Worm (Caenorhabditis elegans) whole organism, L4 larva: ENCODE results near the gene ufc-1.

Source experiments
- D1046.2 ChIP-seq: fragments of 200-800 bp; sonication (Bioruptor generic); IDR thresholded peaks from 2 replicates; pipeline ENCODE4 v1.3.6; 2022; ENCODE audit warnings: missing genetic modification characterization, missing compliant biosample characterization
- F44E2.7 ChIP-seq: fragments of 200-800 bp; sonication (Bioruptor generic); IDR thresholded peaks from 2 replicates; pipeline ENCODE4 v2.1.2; 2022; ENCODE audit warnings: missing genetic modification characterization, missing compliant biosample characterization
- Y105C5A.15 ChIP-seq: fragments of 200-800 bp; sonication (Bioruptor generic); IDR thresholded peaks from 2 replicates; pipeline ENCODE4 v1.3.6; 2022; ENCODE audit warnings: missing genetic modification characterization, missing compliant biosample characterization
- ZK337.2 ChIP-seq: fragments of 200-800 bp; sonication (Bioruptor generic); IDR thresholded peaks from 2 replicates; pipeline ENCODE4 v1.3.6; 2022; ENCODE audit warnings: missing genetic modification reagents, missing genetic modification characterization, missing compliant biosample characterization
- aha-1 ChIP-seq: fragments of 150-350 bp; peaks from one replicate; lab custom pipeline; 2014; ENCODE audit warnings: missing biosample characterization, missing genetic modification characterization
- aly-2 ChIP-seq: sonication (generic microtip); optimal IDR thresholded peaks from 2 replicates; lab custom pipeline; 2018; ENCODE audit warnings: missing biosample characterization, missing genetic modification characterization
- ama-1 ChIP-seq: fragments of 150-350 bp; optimal IDR thresholded peaks from 2 replicates; lab custom pipeline; 2014; ENCODE audit warnings: inconsistent platforms, mixed read lengths
- ceh-32 ChIP-seq: sonication (generic microtip); optimal IDR thresholded peaks from 2 replicates; lab custom pipeline; 2016; ENCODE audit warnings: mild to moderate bottlenecking, missing genetic modification characterization, missing compliant biosample characterization; ENCODE audit not compliant: poor library complexity
- ces-1 ChIP-seq: fragments of 150-350 bp; sonication (generic microtip); optimal IDR thresholded peaks from 4 replicates; lab custom pipeline; 2014; ENCODE audit warnings: missing biosample characterization, missing genetic modification reagents, missing genetic modification characterization
- daf-12 ChIP-seq: fragments of 150-350 bp; optimal IDR thresholded peaks from 2 replicates; lab custom pipeline; 2014; ENCODE audit warnings: missing biosample characterization, missing genetic modification reagents, missing genetic modification characterization
- dmd-9 ChIP-seq: fragments of 200-800 bp; sonication (Bioruptor generic); IDR thresholded peaks from 2 replicates; pipeline ENCODE4 v1.3.6; 2022; ENCODE audit warnings: missing genetic modification reagents, missing genetic modification characterization, missing compliant biosample characterization
- dve-1 ChIP-seq: sonication (generic microtip); optimal IDR thresholded peaks from 2 replicates; lab custom pipeline; 2017; ENCODE audit warnings: antibody characterized with exemption, mild to moderate bottlenecking, missing genetic modification characterization, missing compliant biosample characterization; ENCODE audit not compliant: insufficient read depth
- egl-27 ChIP-seq: sonication (generic microtip); optimal IDR thresholded peaks from 3 replicates; lab custom pipeline; 2017; ENCODE audit warnings: missing biosample characterization, missing genetic modification reagents, missing genetic modification characterization
- egl-43 ChIP-seq: fragments of 200-800 bp; sonication (Bioruptor generic); IDR thresholded peaks from 2 replicates; pipeline ENCODE4 v1.3.6; 2022; ENCODE audit warnings: missing genetic modification reagents, missing genetic modification characterization, missing compliant biosample characterization
- fos-1 ChIP-seq: fragments of 150-350 bp; optimal IDR thresholded peaks from 2 replicates; lab custom pipeline; 2014; ENCODE audit warnings: missing biosample characterization, missing genetic modification characterization
- gei-8 ChIP-seq: fragments of 200-800 bp; sonication (Bioruptor generic); optimal IDR thresholded peaks from 2 replicates; lab custom pipeline; 2018; ENCODE audit warnings: mild to moderate bottlenecking, missing genetic modification characterization, missing compliant biosample characterization
- jun-1 ChIP-seq: fragments of 150-350 bp; optimal IDR thresholded peaks from 2 replicates; lab custom pipeline; 2014; ENCODE audit warnings: missing biosample characterization, missing genetic modification reagents, missing genetic modification characterization
- lim-7 ChIP-seq: fragments of 200-800 bp; sonication (Bioruptor generic); IDR thresholded peaks from 2 replicates; pipeline ENCODE4 v1.3.6; 2022; ENCODE audit warnings: missing genetic modification characterization, missing compliant biosample characterization
- lin-1 ChIP-seq: fragments of 200-800 bp; sonication (Bioruptor generic); IDR thresholded peaks from 2 replicates; pipeline ENCODE4 v1.3.6; 2022; ENCODE audit warnings: missing genetic modification reagents, missing genetic modification characterization, missing compliant biosample characterization
- lin-29 ChIP-seq: fragments of 200-800 bp; sonication (Bioruptor generic); IDR thresholded peaks from 2 replicates; pipeline ENCODE4 v1.3.6; 2022; ENCODE audit warnings: missing genetic modification reagents, missing genetic modification characterization, missing compliant biosample characterization
- lin-38 ChIP-seq: fragments of 200-800 bp; sonication (Bioruptor generic); IDR thresholded peaks from 2 replicates; pipeline ENCODE4 v1.3.6; 2022; ENCODE audit warnings: missing genetic modification reagents, missing genetic modification characterization, missing compliant biosample characterization
- madf-9 ChIP-seq: fragments of 200-800 bp; sonication (Bioruptor generic); conservative IDR thresholded peaks from 2 replicates; pipeline ENCODE4 v1.3.6; 2022; ENCODE audit warnings: missing genetic modification reagents, missing genetic modification characterization, missing compliant biosample characterization
- mdl-1 ChIP-seq, 2 experiments: fragments of 150-350 bp in 1 of 2; sonication (generic microtip) in 1 of 2; optimal IDR thresholded peaks; 2 replicates each; lab custom pipeline; 2014 to 2017; ENCODE audit warnings: missing biosample characterization in 2 of 2, missing genetic modification characterization in 2 of 2
- mep-1 ChIP-seq: fragments of 150-350 bp; sonication (generic microtip); optimal IDR thresholded peaks from 3 replicates; lab custom pipeline; 2014; ENCODE audit warnings: missing biosample characterization, missing genetic modification characterization
- nhr-11 ChIP-seq: fragments of 150-350 bp; optimal IDR thresholded peaks from 2 replicates; lab custom pipeline; 2014; ENCODE audit warnings: missing biosample characterization, missing genetic modification characterization
- nhr-111 ChIP-seq: fragments of 200-800 bp; sonication (Bioruptor generic); optimal IDR thresholded peaks from 2 replicates; lab custom pipeline; 2018; ENCODE audit warnings: mild to moderate bottlenecking, missing genetic modification characterization, missing compliant biosample characterization
- nhr-25 ChIP-seq: sonication (generic microtip); optimal IDR thresholded peaks from 2 replicates; lab custom pipeline; 2017; ENCODE audit warnings: missing genetic modification characterization, mild to moderate bottlenecking, missing compliant biosample characterization, antibody characterized with exemption, moderate library complexity, borderline replicate concordance; ENCODE audit not compliant: insufficient read depth
- nhr-28 ChIP-seq: fragments of 150-350 bp; optimal IDR thresholded peaks from 2 replicates; lab custom pipeline; 2014; ENCODE audit warnings: missing biosample characterization, missing genetic modification characterization
- nhr-42 ChIP-seq: fragments of 200-800 bp; sonication (Bioruptor generic); IDR thresholded peaks from 2 replicates; pipeline ENCODE4 v1.3.6; 2022; ENCODE audit warnings: missing genetic modification characterization, missing compliant biosample characterization
- nhr-48 ChIP-seq: sonication (generic microtip); optimal IDR thresholded peaks from 2 replicates; lab custom pipeline; 2016; ENCODE audit warnings: mild to moderate bottlenecking, missing genetic modification characterization, missing compliant biosample characterization
- pqm-1 ChIP-seq: sonication (generic microtip); optimal IDR thresholded peaks from 2 replicates; lab custom pipeline; 2017; ENCODE audit warnings: missing biosample characterization, missing genetic modification characterization
- snpc-1.2 ChIP-seq: fragments of 200-800 bp; sonication (Bioruptor generic); IDR thresholded peaks from 2 replicates; pipeline ENCODE4 v1.3.6; 2022; ENCODE audit warnings: missing genetic modification reagents, missing genetic modification characterization, missing compliant biosample characterization
- unc-39 ChIP-seq: sonication (generic microtip); optimal IDR thresholded peaks from 2 replicates; lab custom pipeline; 2017; ENCODE audit warnings: missing biosample characterization, missing genetic modification characterization
- unc-62 ChIP-seq, 3 experiments: fragments of 150-350 bp in 1 of 3; sonication (generic microtip); optimal IDR thresholded peaks in 2 of 3; peaks in 1 of 3; 1 replicate in 1 of 3; 2 replicates in 2 of 3; lab custom pipeline; 2014 to 2017; ENCODE audit warnings: missing biosample characterization in 3 of 3, missing genetic modification characterization in 3 of 3, missing genetic modification reagents in 3 of 3, missing genotype in 1 of 3
- zag-1 ChIP-seq: fragments of 150-350 bp; optimal IDR thresholded peaks from 2 replicates; lab custom pipeline; 2014; ENCODE audit warnings: missing biosample characterization, missing genetic modification characterization
- zfp-2 ChIP-seq: sonication (generic microtip); optimal IDR thresholded peaks from 2 replicates; lab custom pipeline; 2016; ENCODE audit warnings: mild to moderate bottlenecking, missing genetic modification characterization, missing compliant biosample characterization

The ufc-1 gene

ce11 chrIII:9289815-9290214, 41.5 kb upstream of the ufc-1 start (continued):
- TF ChIP-seq lin-29 (GFP tag; lab: Robert Waterston, UW), result no peak
- TF ChIP-seq lin-1 (GFP tag; lab: Robert Waterston, UW), result peak; percentile 37; the same call in 1 of the 2 replicates
- no peak for TF ChIP-seq zfp-2 (tag; lab: Kevin White, UChicago)
- no peak for TF ChIP-seq egl-43 (GFP tag; lab: Robert Waterston, UW)

- peak; percentile 25 for TF ChIP-seq aha-1 (tag; lab: Kevin White, UChicago)
- no peak for TF ChIP-seq nhr-25 (tag; lab: Kevin White, UChicago)
Observed at ce11 chrIII:9297345-9297744, 34.0 kb upstream of the ufc-1 start, which contains the start of gene K01B6.4. K01B6.4 (minus strand) TSS chrIII:9297445.

ce11 chrIII:9299116-9299515, 32.2 kb upstream of the ufc-1 start:
- TF ChIP-seq egl-43 (GFP tag; lab: Robert Waterston, UW) (no peak), unc-62 (GFP tag; optimal IDR thresholded peaks at IDR 0.05 in 1 of 2; lab: Kevin White, UChicago) (peak in 1 of 2 experiments; percentile 71), unc-62 (tag; optimal IDR thresholded peaks at IDR 0.05; lab: Kevin White, UChicago) (no peak), zfp-2 (tag; lab: Kevin White, UChicago) (no peak)

ce11 chrIII:9299919-9300318, 31.4 kb upstream of the ufc-1 start, which contains the start of gene K01B6.3:
K01B6.3 (plus strand) TSS chrIII:9300219.
- TF ChIP-seq nhr-48 (tag; lab: Kevin White, UChicago) (no peak), dve-1 (tag; lab: Kevin White, UChicago) (no peak), madf-9 (GFP tag; lab: Robert Waterston, UW) (no peak), egl-27 (tag; lab: Kevin White, UChicago) (no peak), nhr-11 (tag; lab: Kevin White, UChicago) (no peak), ZK337.2 (GFP tag; lab: Robert Waterston, UW) (no peak), pqm-1 (no peak), F44E2.7 (GFP tag; lab: Robert Waterston, UW) (no peak), nhr-111 (no peak), dmd-9 (no peak), snpc-1.2 (GFP tag; lab: Robert Waterston, UW) (no peak)

ce11 chrIII:9300670-9301069, 30.6 kb upstream of the ufc-1 start:
- TF ChIP-seq nhr-28, result peak; percentile 32
- TF ChIP-seq madf-9 (GFP tag; lab: Robert Waterston, UW), result no peak
- TF ChIP-seq, all 104 proteins: peak for 1

- TF ChIP-seq fos-1 (tag; lab: Kevin White, UChicago), result no peak
- no peak for TF ChIP-seq nhr-111
- no peak for TF ChIP-seq lim-7 (GFP tag; lab: Robert Waterston, UW)
- no peak for TF ChIP-seq unc-39 (tag; lab: Kevin White, UChicago)
- no peak for TF ChIP-seq mep-1 (tag; lab: Kevin White, UChicago)
- TF ChIP-seq nhr-42 (GFP tag; lab: Robert Waterston, UW), result no peak
- no peak for TF ChIP-seq D1046.2 (GFP tag; lab: Robert Waterston, UW)
- TF ChIP-seq nhr-48 (tag; lab: Kevin White, UChicago), result no peak
- TF ChIP-seq aha-1 (tag; lab: Kevin White, UChicago), result no peak
- TF ChIP-seq mdl-1 (tag; optimal IDR thresholded peaks at IDR 0.05; lab: Kevin White, UChicago), result no peak
- TF ChIP-seq lin-38 (GFP tag; lab: Robert Waterston, UW), result no peak
- no peak for TF ChIP-seq ceh-32 (tag; lab: Kevin White, UChicago)
- TF ChIP-seq ces-1 (GFP tag; lab: Kevin White, UChicago), result no peak
- no peak for TF ChIP-seq jun-1
- no peak for TF ChIP-seq gei-8 (GFP tag; lab: Kevin White, UChicago)
- no peak for TF ChIP-seq daf-12 (tag; lab: Kevin White, UChicago)
- TF ChIP-seq Y105C5A.15, result no peak
- no peak for TF ChIP-seq ama-1
- no peak for TF ChIP-seq zag-1 (tag; lab: Kevin White, UChicago)
- no peak for TF ChIP-seq aly-2 (tag; lab: Kevin White, UChicago)
Observed at ce11 chrIII:9306596-9306995, 24.7 kb upstream of the ufc-1 start, which contains the start of gene srx-45. srx-45 (minus strand) TSS chrIII:9306696.
